Fruit fly (Drosophila melanogaster) whole organism, adult: ENCODE results near the gene CG14000.

Source experiments
- CG33017 ChIP-seq: fragments of 200-800 bp; sonication (Bioruptor generic); optimal IDR thresholded peaks from 2 replicates; lab custom pipeline; 2018; ENCODE audit warnings: missing biosample characterization, mild to moderate bottlenecking, missing genetic modification characterization, moderate library complexity
- CG5204 ChIP-seq: fragments of 200-800 bp; sonication (Bioruptor generic); optimal IDR thresholded peaks from 2 replicates; lab custom pipeline; 2016; ENCODE audit warnings: missing biosample characterization, missing genetic modification characterization
- Crg-1 ChIP-seq: fragments of 200-800 bp; sonication (Bioruptor generic); optimal IDR thresholded peaks from 2 replicates; lab custom pipeline; 2016; ENCODE audit warnings: missing biosample characterization, missing genetic modification characterization
- Mnt ChIP-seq: fragments of 200-800 bp; sonication (Bioruptor generic); optimal IDR thresholded peaks from 2 replicates; lab custom pipeline; 2016; ENCODE audit warnings: missing biosample characterization, mild to moderate bottlenecking, missing genetic modification characterization
- bab1 ChIP-seq: fragments of 200-800 bp; sonication (Bioruptor generic); optimal IDR thresholded peaks from 3 replicates; lab custom pipeline; 2019; ENCODE audit warnings: missing biosample characterization, mild to moderate bottlenecking, missing genetic modification characterization, moderate library complexity
- kay ChIP-seq: fragments of 200-800 bp; sonication (Bioruptor generic); peaks from one replicate; lab custom pipeline; 2016; ENCODE audit warnings: missing biosample characterization, missing genetic modification characterization, borderline replicate concordance
- tj ChIP-seq: fragments of 200-800 bp; sonication (Bioruptor generic); optimal IDR thresholded peaks from 3 replicates; lab custom pipeline; 2017; ENCODE audit warnings: missing biosample characterization, mild to moderate bottlenecking, missing genetic modification characterization, moderate library complexity

DNA sequence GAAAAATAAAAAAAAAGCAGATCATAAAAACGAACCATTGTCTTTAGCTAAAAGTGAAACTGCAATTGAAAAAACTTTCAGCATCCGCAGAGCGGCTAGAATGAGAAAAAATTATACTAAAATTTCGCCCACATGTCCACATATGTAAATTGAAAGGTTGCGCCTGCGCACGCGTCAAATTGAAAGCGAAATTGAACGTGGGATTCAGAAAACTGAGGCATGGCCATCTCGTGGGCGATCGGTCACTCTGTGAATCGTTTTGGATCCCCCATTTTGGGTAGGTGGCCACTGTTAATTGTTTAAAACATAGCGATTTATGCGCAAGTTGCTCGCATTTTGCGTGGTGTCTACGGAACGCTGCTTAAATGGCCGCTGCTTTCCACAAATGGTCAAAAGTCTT lies 15.6 kb downstream of the CG14000 start:
- no peak for TF ChIP-seq bab1 (GFP tag; lab: Kevin White, UChicago)
- TF ChIP-seq kay (GFP tag; lab: Kevin White, UChicago), result no peak
- TF ChIP-seq CG33017 (tag; lab: Kevin White, UChicago), result no peak
- TF ChIP-seq CG5204, result no peak
- TF ChIP-seq Mnt (GFP tag; lab: Kevin White, UChicago), result no peak
- no peak for TF ChIP-seq tj
- TF ChIP-seq Crg-1 (GFP tag; lab: Kevin White, UChicago), result no peak
